Worm (Caenorhabditis elegans): Measurements from ENCODE around the gene lex-1.

DNA sequence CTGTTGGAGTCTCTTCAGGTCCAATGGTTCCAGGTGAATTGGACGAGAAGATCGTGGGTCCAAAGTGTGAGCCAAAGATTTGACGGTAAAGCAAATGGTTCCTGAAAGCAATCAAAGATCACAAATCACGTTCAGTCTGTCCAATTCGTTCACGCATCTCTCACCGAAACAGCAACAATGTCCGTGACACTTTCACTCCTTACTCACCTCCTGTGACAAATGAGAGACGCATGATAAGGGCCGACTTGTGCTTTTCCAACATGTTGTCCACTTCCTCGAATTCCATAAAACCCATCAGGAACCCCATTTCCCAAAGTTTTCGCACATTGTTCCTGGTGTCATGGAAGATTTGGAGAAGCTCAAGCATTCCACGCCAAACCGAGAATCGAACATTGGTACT lies 38.8 kb upstream of the lex-1 start:
- no peak for TF ChIP-seq tab-1 (GFP tag; IDR thresholded peaks at IDR 0.05)
- TF ChIP-seq ref-1 (GFP tag; conservative IDR thresholded peaks at IDR 0.05): no peak
- no peak for TF ChIP-seq flt-1 (GFP tag; IDR thresholded peaks at IDR 0.05)
- TF ChIP-seq ztf-29 (GFP tag; IDR thresholded peaks at IDR 0.05): no peak
- TF ChIP-seq T22C8.4 (GFP tag; IDR thresholded peaks at IDR 0.05): no peak
- TF ChIP-seq klf-2 (GFP tag; conservative IDR thresholded peaks at IDR 0.05): no peak
- TF ChIP-seq med-1 (GFP tag; optimal IDR thresholded peaks at IDR 0.05; ENCODE audit: insufficient read depth): no peak
- TF ChIP-seq cog-1 (tag; optimal IDR thresholded peaks at IDR 0.05): no peak
- TF ChIP-seq ztf-23 (GFP tag; IDR thresholded peaks at IDR 0.05): no peak

Data from whole organism, midembryonic.